Worm (Caenorhabditis elegans) whole organism, L4 larva: Measurements from ENCODE around the gene F54A3.6.

ENCODE experiments used
- T26A8.4 ChIP-seq: fragments of 200-800 bp; sonication (Bioruptor generic); IDR thresholded peaks from 2 replicates; pipeline ENCODE4 v1.3.6; 2022; ENCODE audit warnings: missing genetic modification characterization, missing compliant biosample characterization
- nhr-76 ChIP-seq: fragments of 150-350 bp; optimal IDR thresholded peaks from 2 replicates; lab custom pipeline; 2014; ENCODE audit warnings: missing biosample characterization, missing genetic modification characterization

DNA sequence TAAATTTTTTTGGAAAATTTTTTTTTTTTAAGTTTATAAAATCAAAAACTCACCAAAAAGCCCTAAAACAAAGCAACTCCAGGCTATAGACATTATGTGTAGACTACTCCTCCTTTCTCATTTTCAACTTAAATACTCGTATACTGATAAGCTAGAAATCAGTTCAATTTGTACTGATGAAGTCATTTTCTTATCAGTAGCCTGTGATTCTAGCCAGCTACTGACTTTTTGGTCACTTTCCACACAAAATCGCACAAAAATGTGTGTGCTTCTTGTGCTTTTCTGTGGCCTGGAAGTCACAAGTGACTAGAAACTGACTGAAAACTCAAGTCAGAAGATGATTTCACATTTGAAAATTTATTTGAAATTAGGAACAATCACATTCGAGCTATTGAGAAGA lies 45.9 kb downstream of the F54A3.6 start, which contains the start of gene gba-2:
- TF ChIP-seq nhr-76 (tag; lab: Kevin White, UChicago) (no peak), T26A8.4 (GFP tag; lab: Robert Waterston, UW) (no peak)
